Fruit fly (Drosophila melanogaster) whole organism, prepupa: ENCODE data around the gene sip3.

Experiments
- CG10631 ChIP-seq: fragments of 200-800 bp; sonication (Bioruptor generic); optimal IDR thresholded peaks from 2 replicates; lab custom pipeline; 2016; ENCODE audit warnings: missing biosample characterization, missing genetic modification characterization
- CG11294 ChIP-seq: fragments of 200-800 bp; sonication (Bioruptor generic); IDR thresholded peaks from 2 replicates; pipeline ENCODE4 v1.3.6; 2022; ENCODE audit warnings: missing biosample characterization, missing genetic modification characterization
- CG11902 ChIP-seq: fragments of 200-800 bp; sonication (Bioruptor generic); optimal IDR thresholded peaks from 3 replicates; lab custom pipeline; 2016; ENCODE audit warnings: missing biosample characterization, missing genetic modification characterization
- CG15336 ChIP-seq: fragments of 200-800 bp; sonication (Bioruptor generic); IDR thresholded peaks from 2 replicates; pipeline ENCODE4 v1.3.6; 2022; ENCODE audit warnings: missing biosample characterization, missing genetic modification characterization
- CG1621 ChIP-seq: fragments of 200-800 bp; sonication (Bioruptor generic); optimal IDR thresholded peaks from 3 replicates; lab custom pipeline; 2018; ENCODE audit warnings: missing biosample characterization, mild to moderate bottlenecking, missing genetic modification characterization
- CG3032 ChIP-seq: fragments of 200-800 bp; optimal IDR thresholded peaks from 2 replicates; lab custom pipeline; 2019; ENCODE audit warnings: missing biosample characterization, mild to moderate bottlenecking, missing genetic modification characterization, moderate library complexity
- CG32006 ChIP-seq: fragments of 200-800 bp; sonication (Bioruptor generic); optimal IDR thresholded peaks from 3 replicates; lab custom pipeline; 2017; ENCODE audit warnings: missing biosample characterization, mild to moderate bottlenecking, missing genetic modification characterization
- CG34406 ChIP-seq: fragments of 200-800 bp; sonication (Bioruptor generic); optimal IDR thresholded peaks from 3 replicates; lab custom pipeline; 2016; ENCODE audit warnings: missing biosample characterization, missing genetic modification characterization
- CG3919 ChIP-seq: fragments of 200-800 bp; sonication (Bioruptor generic); optimal IDR thresholded peaks from 3 replicates; lab custom pipeline; 2016; ENCODE audit warnings: missing biosample characterization, missing genetic modification characterization
- CG4318 ChIP-seq: fragments of 200-800 bp; sonication (Bioruptor generic); optimal IDR thresholded peaks from 3 replicates; lab custom pipeline; 2017; ENCODE audit warnings: missing biosample characterization, mild to moderate bottlenecking, missing genetic modification characterization
- CG6163 ChIP-seq: fragments of 200-800 bp; sonication (Bioruptor generic); IDR thresholded peaks from 3 replicates; pipeline ENCODE4 v1.3.6; 2022; ENCODE audit warnings: missing biosample characterization, missing genetic modification characterization
- CG6792 ChIP-seq: fragments of 200-800 bp; sonication (Bioruptor generic); optimal IDR thresholded peaks from 3 replicates; lab custom pipeline; 2016; ENCODE audit warnings: missing biosample characterization, missing genetic modification characterization
- CG6808 ChIP-seq: fragments of 200-800 bp; sonication (Bioruptor generic); optimal IDR thresholded peaks from 3 replicates; lab custom pipeline; 2017; ENCODE audit warnings: missing biosample characterization, missing genetic modification characterization, mild to moderate bottlenecking, moderate library complexity, missing genetic modification reagents
- CG6854 ChIP-seq: fragments of 200-800 bp; sonication (Bioruptor generic); optimal IDR thresholded peaks from 2 replicates; lab custom pipeline; 2017; ENCODE audit warnings: missing biosample characterization, mild to moderate bottlenecking, missing genetic modification characterization
- CG7368 ChIP-seq: fragments of 200-800 bp; sonication (Bioruptor generic); optimal IDR thresholded peaks from 3 replicates; lab custom pipeline; 2016; ENCODE audit warnings: missing biosample characterization, missing genetic modification characterization
- CG8119 ChIP-seq: fragments of 200-800 bp; sonication (Bioruptor generic); IDR thresholded peaks from 3 replicates; pipeline ENCODE4 v1.3.6; 2022; ENCODE audit warnings: missing biosample characterization, missing genetic modification characterization
- CG8319 ChIP-seq: fragments of 200-800 bp; sonication (Bioruptor generic); optimal IDR thresholded peaks from 3 replicates; lab custom pipeline; 2016; ENCODE audit warnings: missing biosample characterization, missing genetic modification characterization
- CG8632 ChIP-seq: fragments of 200-800 bp; sonication (Bioruptor generic); optimal IDR thresholded peaks from 3 replicates; lab custom pipeline; 2016; ENCODE audit warnings: missing biosample characterization, missing genetic modification characterization
- CG9139 ChIP-seq: fragments of 200-800 bp; sonication (Bioruptor generic); optimal IDR thresholded peaks from 3 replicates; lab custom pipeline; 2017; ENCODE audit warnings: missing biosample characterization, mild to moderate bottlenecking, missing genetic modification characterization
- Eip75B ChIP-seq: fragments of 200-800 bp; sonication (Bioruptor generic); optimal IDR thresholded peaks from 3 replicates; lab custom pipeline; 2016; ENCODE audit warnings: missing biosample characterization, missing genetic modification characterization
- Eip78C ChIP-seq: fragments of 200-800 bp; sonication (Bioruptor generic); peaks from one replicate; lab custom pipeline; 2016; ENCODE audit warnings: missing biosample characterization, missing genetic modification characterization
- Eip93F ChIP-seq: fragments of 200-800 bp; sonication (Bioruptor generic); optimal IDR thresholded peaks from 2 replicates; lab custom pipeline; 2016; ENCODE audit warnings: missing biosample characterization, mild to moderate bottlenecking, missing genetic modification characterization
- Ets21C ChIP-seq: fragments of 200-800 bp; sonication (Bioruptor generic); optimal IDR thresholded peaks from 3 replicates; lab custom pipeline; 2016; ENCODE audit warnings: missing biosample characterization, missing genetic modification characterization
- Ets96B ChIP-seq: fragments of 200-800 bp; optimal IDR thresholded peaks from 2 replicates; lab custom pipeline; 2019; ENCODE audit warnings: missing biosample characterization, mild to moderate bottlenecking, missing genetic modification characterization, moderate library complexity
- Gug ChIP-seq: fragments of 200-800 bp; sonication (Bioruptor generic); IDR thresholded peaks from 2 replicates; pipeline ENCODE4 v1.3.6; 2022; ENCODE audit warnings: missing biosample characterization, missing genetic modification characterization
- Hr38 ChIP-seq: sonication (Bioruptor generic); optimal IDR thresholded peaks from 2 replicates; lab custom pipeline; 2016; ENCODE audit warnings: missing biosample characterization, missing genetic modification characterization
- Hr4 ChIP-seq: fragments of 200-800 bp; sonication (Bioruptor generic); optimal IDR thresholded peaks from 3 replicates; lab custom pipeline; 2016; ENCODE audit warnings: missing biosample characterization, missing genetic modification characterization
- Lpt ChIP-seq: fragments of 200-800 bp; sonication (Bioruptor generic); optimal IDR thresholded peaks from 3 replicates; lab custom pipeline; 2016; ENCODE audit warnings: missing biosample characterization, missing genetic modification characterization
- Met ChIP-seq: fragments of 200-800 bp; sonication (Bioruptor generic); optimal IDR thresholded peaks from 3 replicates; lab custom pipeline; 2016; ENCODE audit warnings: missing biosample characterization, missing genetic modification characterization
- OdsH ChIP-seq: fragments of 200-800 bp; sonication (Bioruptor generic); optimal IDR thresholded peaks from 3 replicates; lab custom pipeline; 2016; ENCODE audit warnings: missing biosample characterization, missing genetic modification characterization
- Smox ChIP-seq: fragments of 200-800 bp; sonication (Bioruptor generic); optimal IDR thresholded peaks from 3 replicates; lab custom pipeline; 2016; ENCODE audit warnings: missing biosample characterization, missing genetic modification characterization
- Sox14 ChIP-seq: fragments of 200-800 bp; sonication (Bioruptor generic); optimal IDR thresholded peaks from 3 replicates; lab custom pipeline; 2016; ENCODE audit warnings: missing biosample characterization, missing genetic modification characterization
- Sox15 ChIP-seq: fragments of 200-800 bp; sonication (Bioruptor generic); optimal IDR thresholded peaks from 3 replicates; lab custom pipeline; 2016; ENCODE audit warnings: missing biosample characterization, missing genetic modification characterization
- cyc ChIP-seq: fragments of 200-800 bp; sonication (Bioruptor generic); optimal IDR thresholded peaks from 3 replicates; lab custom pipeline; 2016; ENCODE audit warnings: missing biosample characterization, missing genetic modification characterization
- dac ChIP-seq: fragments of 200-800 bp; sonication (Bioruptor generic); optimal IDR thresholded peaks from 2 replicates; lab custom pipeline; 2017; ENCODE audit warnings: missing biosample characterization, mild to moderate bottlenecking, missing genetic modification characterization
- dsx ChIP-seq: fragments of 200-800 bp; optimal IDR thresholded peaks from 3 replicates; lab custom pipeline; 2019; ENCODE audit warnings: missing biosample characterization, mild to moderate bottlenecking, missing genetic modification characterization, moderate library complexity; ENCODE audit not compliant: poor library complexity, severe bottlenecking
- eg ChIP-seq: fragments of 200-800 bp; sonication (Bioruptor generic); IDR thresholded peaks from 3 replicates; pipeline ENCODE4 v1.3.6; 2022; ENCODE audit warnings: missing biosample characterization, missing genetic modification characterization
- esn ChIP-seq: fragments of 200-800 bp; sonication (Bioruptor generic); optimal IDR thresholded peaks from 2 replicates; lab custom pipeline; 2016; ENCODE audit warnings: missing biosample characterization, mild to moderate bottlenecking, missing genetic modification characterization, moderate library complexity
- fkh ChIP-seq: fragments of 200-800 bp; sonication (Bioruptor generic); optimal IDR thresholded peaks from 3 replicates; lab custom pipeline; 2017; ENCODE audit warnings: missing biosample characterization, mild to moderate bottlenecking, missing genetic modification characterization, moderate library complexity
- lz ChIP-seq: fragments of 200-800 bp; sonication (Bioruptor generic); optimal IDR thresholded peaks from 3 replicates; lab custom pipeline; 2016; ENCODE audit warnings: missing biosample characterization, missing genetic modification characterization
- pdm3 ChIP-seq: fragments of 200-800 bp; sonication (Bioruptor generic); optimal IDR thresholded peaks from 3 replicates; lab custom pipeline; 2016; ENCODE audit warnings: missing biosample characterization, missing genetic modification characterization
- salr ChIP-seq, 2 experiments: fragments of 200-800 bp; sonication (Bioruptor generic); optimal IDR thresholded peaks; 3 replicates each; lab custom pipeline; 2016 to 2018; ENCODE audit warnings: missing biosample characterization in 2 of 2, missing genetic modification characterization in 2 of 2, mild to moderate bottlenecking in 1 of 2
- spab ChIP-seq: fragments of 200-800 bp; sonication (Bioruptor generic); optimal IDR thresholded peaks from 2 replicates; lab custom pipeline; 2017; ENCODE audit warnings: missing biosample characterization, mild to moderate bottlenecking, missing genetic modification characterization, missing genetic modification reagents
- ss ChIP-seq, 2 experiments: fragments of 200-800 bp; sonication (Bioruptor generic); optimal IDR thresholded peaks; 2 replicates in 1 of 2; 3 replicates in 1 of 2; lab custom pipeline; 2017 to 2018; ENCODE audit warnings: mild to moderate bottlenecking in 2 of 2, missing biosample characterization in 2 of 2, missing genetic modification characterization in 2 of 2, moderate library complexity in 1 of 2

Gene sip3

DNA sequence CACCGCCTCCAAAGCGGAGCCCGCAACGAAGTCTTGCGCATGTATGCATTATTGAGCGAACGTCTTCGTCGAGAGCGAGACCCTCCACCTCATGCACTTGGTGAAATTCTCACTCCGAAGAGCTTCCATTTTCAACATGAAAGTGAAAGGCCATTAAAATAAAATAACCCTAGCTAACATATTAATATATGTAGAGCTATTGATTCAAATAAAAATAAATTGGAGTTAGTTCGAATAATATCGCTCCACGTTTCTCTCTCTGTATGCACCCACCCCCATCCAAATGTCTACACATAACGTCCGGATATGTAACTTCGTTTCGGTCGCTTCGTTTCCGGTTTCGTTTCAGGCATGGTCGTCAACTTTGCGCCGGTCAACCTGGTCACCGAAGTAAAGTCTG, 30.7 kb upstream of the sip3 start:
- TF ChIP-seq CG6163 (GFP tag; lab: Robert Waterston, UW) (peak; percentile 42; the same call in 1 of the 3 replicates), Sox15 (GFP tag; lab: Kevin White, UChicago) (no peak), CG15336 (GFP tag; lab: Robert Waterston, UW) (peak; percentile 59), Eip78C (peak; percentile 57), pdm3 (GFP tag; lab: Kevin White, UChicago) (peak; percentile 7), CG8632 (GFP tag; lab: Kevin White, UChicago) (no peak), Ets96B (peak; percentile 7), esn (GFP tag; lab: Kevin White, UChicago) (peak; percentile 9), Gug (0 out of 2 replicates have a peak, but pooled peaks have one; percentile 31), salr (GFP tag; optimal IDR thresholded peaks at IDR 0.05; lab: Kevin White, UChicago) (no peak), eg (peak; percentile 66; the same call in 2 of the 3 replicates), dsx (GFP tag; lab: Kevin White, UChicago) (peak; percentile 11), Ets21C (GFP tag; lab: Kevin White, UChicago) (no peak), CG32006 (GFP tag; lab: Kevin White, UChicago) (no peak), ss (GFP tag; optimal IDR thresholded peaks at IDR 0.05; lab: Kevin White, UChicago) (no peak)

DNA sequence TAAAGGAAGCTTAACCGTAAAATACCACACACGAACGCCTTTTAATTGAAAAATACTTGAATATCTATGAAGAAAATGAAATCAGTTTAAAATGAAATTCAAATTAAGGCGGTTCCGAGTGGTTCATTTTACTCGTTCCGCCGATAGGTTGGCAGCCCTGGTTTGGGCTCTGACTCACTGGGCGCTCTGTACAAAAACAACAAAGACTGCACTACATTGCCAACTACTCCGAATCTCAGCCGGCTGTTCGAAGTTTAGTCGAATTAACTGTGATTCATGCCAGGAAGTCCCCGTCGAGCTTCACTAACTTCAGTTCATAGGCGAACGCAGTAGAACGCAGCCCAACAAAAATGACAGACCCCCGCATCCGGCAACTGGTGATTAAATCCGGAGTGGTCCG, 28.7 kb upstream of the sip3 start, which contains the start of gene Tbca:
Gene Tbca (plus strand): TSS at position 212 of the 400 bp plus-strand sequence.
- TF ChIP-seq CG6792 (GFP tag; lab: Kevin White, UChicago) = no peak
- TF ChIP-seq CG6808 (GFP tag; lab: Kevin White, UChicago) = peak; percentile 36
- no peak for TF ChIP-seq Hr38 (GFP tag; lab: Kevin White, UChicago)
- TF ChIP-seq eg = 0 out of 3 replicates have a peak, but pooled peaks have one; percentile 5
- TF ChIP-seq CG6163 (GFP tag; lab: Robert Waterston, UW) = peak; percentile 46; the same call in 2 of the 3 replicates
- peak; percentile 94 for TF ChIP-seq CG1621
- TF ChIP-seq Eip78C = peak; percentile 33
- TF ChIP-seq CG3032 (tag; lab: Kevin White, UChicago) = peak; percentile 12
- peak; percentile 65 for TF ChIP-seq Sox14 (GFP tag; lab: Kevin White, UChicago)
- TF ChIP-seq CG3919 (GFP tag; lab: Kevin White, UChicago) = peak; percentile 34

DNA sequence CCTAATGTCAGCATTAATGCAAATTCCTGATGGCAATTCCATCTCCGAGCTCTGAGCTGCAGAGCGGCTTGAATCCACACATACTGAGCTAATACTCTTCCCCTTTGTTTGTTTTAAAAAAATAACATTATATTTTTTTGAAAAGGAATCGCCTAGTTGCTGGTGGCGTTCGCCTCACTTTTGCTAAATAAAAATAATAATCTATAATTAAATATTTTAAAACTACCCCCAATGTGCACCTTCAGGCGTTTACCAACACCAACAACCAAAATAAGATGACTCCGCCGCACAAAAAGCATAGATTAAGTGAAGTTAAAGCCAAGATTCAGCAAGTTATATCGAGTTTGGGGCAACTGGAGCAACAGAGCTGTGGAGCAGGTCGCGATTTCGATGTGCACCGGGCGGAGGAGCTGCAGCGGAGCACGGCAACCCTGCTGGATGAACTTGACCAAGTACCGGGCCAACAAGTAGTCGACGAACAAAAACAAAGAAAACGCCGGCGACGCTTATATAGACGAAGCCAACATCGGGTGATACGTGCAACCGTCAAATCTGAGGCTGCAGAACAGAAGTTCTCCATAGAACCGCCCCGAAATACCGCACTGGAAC, 27.9 kb upstream of the sip3 start, which contains the start of gene CG1896:
Gene CG1896 (plus strand): TSS at position 239 of the 609 bp plus-strand sequence.
- TF ChIP-seq CG6808 (GFP tag; lab: Kevin White, UChicago) (no peak), Ets96B (peak; percentile 51), CG8119 (peak; percentile 50; the same call in 1 of the 3 replicates), Hr38 (GFP tag; lab: Kevin White, UChicago) (no peak), CG7368 (GFP tag; lab: Kevin White, UChicago) (peak; percentile 32), Ets21C (GFP tag; lab: Kevin White, UChicago) (no peak), OdsH (GFP tag; lab: Kevin White, UChicago) (peak; percentile 76), lz (peak; percentile 66), pdm3 (GFP tag; lab: Kevin White, UChicago) (peak; percentile 73), Met (GFP tag; lab: Kevin White, UChicago) (peak; percentile 69), CG8319 (GFP tag; lab: Kevin White, UChicago) (peak; percentile 19), CG6792 (GFP tag; lab: Kevin White, UChicago) (peak; percentile 20), CG10631 (GFP tag; lab: Kevin White, UChicago) (peak; percentile 65), Eip75B (GFP tag; lab: Kevin White, UChicago) (peak; percentile 51), CG6854 (GFP tag; lab: Kevin White, UChicago) (no peak), CG9139 (GFP tag; lab: Kevin White, UChicago) (no peak), Smox (peak; percentile 65), esn (GFP tag; lab: Kevin White, UChicago) (peak; percentile 80), dac (peak; percentile 19), CG15336 (GFP tag; lab: Robert Waterston, UW) (peak; percentile 60), Lpt (GFP tag; lab: Kevin White, UChicago) (peak; percentile 10), spab (GFP tag; lab: Kevin White, UChicago) (peak; percentile 11), Sox14 (GFP tag; lab: Kevin White, UChicago) (peak; percentile 73), CG8632 (GFP tag; lab: Kevin White, UChicago) (peak; percentile 58), Gug (peak; percentile 49), CG34406 (GFP tag; lab: Kevin White, UChicago) (peak; percentile 74), Hr4 (GFP tag; lab: Kevin White, UChicago) (peak; percentile 64), CG11294 (GFP tag; lab: Robert Waterston, UW) (0 out of 2 replicates have a peak, but pooled peaks have one; percentile 26), eg (peak; percentile 85), CG3919 (GFP tag; lab: Kevin White, UChicago) (peak; percentile 74), Eip93F (GFP tag; lab: Kevin White, UChicago) (no peak), Eip78C (peak; percentile 87), CG11902 (GFP tag; lab: Kevin White, UChicago) (no peak), cyc (GFP tag; lab: Kevin White, UChicago) (peak; percentile 53), CG4318 (GFP tag; lab: Kevin White, UChicago) (no peak), fkh (no peak)
